Worm (Caenorhabditis elegans): ENCODE results near the gene srx-78.

Gene srx-78

ce11 chrV:15087207-15087706, 7.6 kb upstream of the srx-78 start, which contains the start of the genes C01G10.15 and C01G10.6:
C01G10.15 (minus strand) TSS chrV:15087307.
C01G10.6 (plus strand) TSS chrV:15087656.
- TF ChIP-seq pha-4 (tag; optimal IDR thresholded peaks at IDR 0.05) = peak; percentile 27
- TF ChIP-seq ceh-28 (tag; optimal IDR thresholded peaks at IDR 0.05) = no peak

ce11 chrV:15088613-15089012, 6.2 kb upstream of the srx-78 start, which contains the start of gene C01G10.18:
C01G10.18 (minus strand) TSS chrV:15088713.
- TF ChIP-seq lin-39 (tag; optimal IDR thresholded peaks at IDR 0.05) (no peak), nhr-67 (tag; optimal IDR thresholded peaks at IDR 0.05) (no peak), unc-62 (GFP tag; optimal IDR thresholded peaks at IDR 0.05) (no peak), hmg-11 (tag; optimal IDR thresholded peaks at IDR 0.05) (no peak), elt-2 (tag; optimal IDR thresholded peaks at IDR 0.05) (no peak), ceh-9 (tag; optimal IDR thresholded peaks at IDR 0.05) (no peak), nfya-1 (tag; optimal IDR thresholded peaks at IDR 0.05; ENCODE audit: insufficient read depth) (no peak), nhr-23 (tag; optimal IDR thresholded peaks at IDR 0.05) (no peak), ceh-82 (tag; optimal IDR thresholded peaks at IDR 0.05) (no peak)

DNA sequence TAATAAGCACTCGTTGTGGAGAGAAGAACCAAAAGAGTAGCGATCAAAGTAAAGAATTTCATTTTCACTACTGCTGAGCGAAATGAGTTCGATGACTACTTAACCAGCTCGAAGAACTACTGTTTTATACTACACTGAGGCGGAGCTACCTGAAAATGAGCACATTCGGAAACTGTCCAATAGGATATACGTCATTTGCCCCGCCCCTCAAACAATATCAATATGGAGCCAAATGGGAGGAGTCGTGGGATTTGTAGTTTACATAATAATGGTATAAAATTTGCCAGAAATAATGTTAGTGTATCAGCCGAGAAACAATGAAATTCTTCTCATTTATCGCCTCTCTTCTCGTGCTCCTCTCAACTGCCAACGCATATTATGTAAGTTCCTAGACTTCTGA, 5.4 kb upstream of the srx-78 start, which contains the start of the genes C01G10.5 and C01G10.4:
Gene C01G10.5, minus strand, starts transcription at position 101 of the 400 bp plus-strand sequence.
Gene C01G10.4, plus strand, starts transcription at position 303 of the 400 bp plus-strand sequence.
- TF ChIP-seq eor-1 (tag; optimal IDR thresholded peaks at IDR 0.05) (no peak), nhr-23 (tag; optimal IDR thresholded peaks at IDR 0.05) (no peak), aly-2 (tag; optimal IDR thresholded peaks at IDR 0.05) (no peak), ceh-16 (tag; optimal IDR thresholded peaks at IDR 0.05) (no peak), zag-1 (tag; optimal IDR thresholded peaks at IDR 0.05) (no peak), lin-15B (tag; optimal IDR thresholded peaks at IDR 0.05) (no peak), ama-1 (optimal IDR thresholded peaks at IDR 0.05) (no peak), skn-1 (tag; optimal IDR thresholded peaks at IDR 0.05) (no peak), egl-5 (tag; optimal IDR thresholded peaks at IDR 0.05) (no peak), nhr-43 (tag; optimal IDR thresholded peaks at IDR 0.05; ENCODE audit: poor library complexity, severe bottlenecking) (no peak), ztf-4 (tag; optimal IDR thresholded peaks at IDR 0.05) (no peak)

- no peak for TF ChIP-seq mdl-1 (tag; optimal IDR thresholded peaks at IDR 0.05)
- no peak for TF ChIP-seq snpc-4 (tag; optimal IDR thresholded peaks at IDR 0.05)
- no peak for TF ChIP-seq lin-39 (tag; optimal IDR thresholded peaks at IDR 0.05)
- no peak for TF ChIP-seq nhr-237 (tag; optimal IDR thresholded peaks at IDR 0.05)
- TF ChIP-seq fos-1 (tag; optimal IDR thresholded peaks at IDR 0.05) = no peak
- no peak for TF ChIP-seq pqm-1 (tag; optimal IDR thresholded peaks at IDR 0.05)
- TF ChIP-seq nhr-23 (tag; optimal IDR thresholded peaks at IDR 0.05) = no peak
- no peak for TF ChIP-seq ztf-11 (tag; optimal IDR thresholded peaks at IDR 0.05)
- no peak for TF ChIP-seq R02D3.7 (tag; optimal IDR thresholded peaks at IDR 0.05)
- TF ChIP-seq ZK546.5 (tag; optimal IDR thresholded peaks at IDR 0.05) = no peak
- no peak for TF ChIP-seq fkh-10 (GFP tag; optimal IDR thresholded peaks at IDR 0.05)
- TF ChIP-seq egl-27 (tag; optimal IDR thresholded peaks at IDR 0.05) = no peak
- TF ChIP-seq elt-3 (tag; optimal IDR thresholded peaks at IDR 0.05) = no peak
- TF ChIP-seq nhr-28 (tag; optimal IDR thresholded peaks at IDR 0.05) = no peak
- no peak for TF ChIP-seq nhr-76 (tag; optimal IDR thresholded peaks at IDR 0.05)
- TF ChIP-seq nhr-77 (tag; optimal IDR thresholded peaks at IDR 0.05) = no peak
Observed at ce11 chrV:15090457-15090856, 4.4 kb upstream of the srx-78 start, which contains the start of gene C01G10.17. C01G10.17 (plus strand) TSS chrV:15090757.

DNA sequence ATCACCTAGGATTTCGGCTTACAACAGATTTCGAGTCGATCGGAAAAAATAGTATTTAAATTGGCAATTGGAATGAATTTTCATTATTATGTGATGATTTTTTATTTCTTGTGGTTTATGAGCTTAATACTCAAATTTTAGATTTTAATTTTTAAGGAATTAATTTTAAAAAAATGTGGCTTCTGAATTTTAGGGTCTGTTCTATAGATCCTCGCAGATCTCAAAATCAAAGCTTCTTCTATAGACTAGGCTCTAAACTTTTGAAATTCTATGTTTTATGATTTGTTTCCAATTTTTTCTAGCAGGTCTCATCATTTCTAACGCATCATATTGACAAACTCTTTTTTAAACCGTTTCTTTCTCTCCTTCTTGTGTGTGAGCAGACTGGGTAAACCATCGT, 2.2 kb upstream of the srx-78 start, which contains the start of gene txt-12:
Gene txt-12, plus strand, starts transcription at position 301 of the 400 bp plus-strand sequence.
- no peak for TF ChIP-seq fkh-10 (GFP tag; optimal IDR thresholded peaks at IDR 0.05)
- no peak for TF ChIP-seq nhr-12 (tag; optimal IDR thresholded peaks at IDR 0.05)
- peak; percentile 77 for TF ChIP-seq pha-4 (tag; optimal IDR thresholded peaks at IDR 0.05)
- no peak for TF ChIP-seq eor-1 (tag; optimal IDR thresholded peaks at IDR 0.05)
